Worm (Caenorhabditis elegans): ENCODE results near the gene R04A9.9.

DNA sequence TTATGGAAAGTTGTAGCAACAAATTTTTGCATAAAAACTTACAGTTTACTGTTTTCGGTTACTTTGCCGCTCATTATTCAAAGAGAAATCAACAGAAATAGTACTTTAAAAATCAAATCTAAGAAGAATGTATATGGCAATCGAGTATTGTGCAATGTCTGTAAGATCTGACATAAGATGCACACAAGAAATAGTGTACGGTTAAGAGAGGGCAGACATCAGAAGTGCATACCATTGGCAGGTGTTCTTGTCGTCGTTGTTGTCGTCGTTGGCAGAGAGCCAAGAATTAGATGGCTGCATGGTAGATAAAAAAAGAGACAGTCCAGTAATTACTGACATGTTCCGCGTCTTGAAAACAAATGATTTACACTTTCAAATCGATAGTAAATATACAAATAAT is 4.3 kb upstream of the R04A9.9 start, which contains the start of gene R04A9.7:
- TF ChIP-seq ama-1 (optimal IDR thresholded peaks at IDR 0.05) (no peak), fos-1 (tag; optimal IDR thresholded peaks at IDR 0.05) (no peak), unc-62 (GFP tag; optimal IDR thresholded peaks at IDR 0.05) (no peak), C34F6.9 (tag; optimal IDR thresholded peaks at IDR 0.05) (no peak), lsy-2 (tag; optimal IDR thresholded peaks at IDR 0.05) (no peak), nhr-10 (tag; optimal IDR thresholded peaks at IDR 0.05) (no peak), alr-1 (tag; optimal IDR thresholded peaks at IDR 0.05) (no peak), nhr-11 (tag; optimal IDR thresholded peaks at IDR 0.05) (no peak), skn-1 (tag; optimal IDR thresholded peaks at IDR 0.05) (no peak), nhr-237 (tag; optimal IDR thresholded peaks at IDR 0.05) (no peak), nhr-77 (tag; optimal IDR thresholded peaks at IDR 0.05) (no peak), ztf-11 (tag; optimal IDR thresholded peaks at IDR 0.05) (no peak), ZK546.5 (tag; optimal IDR thresholded peaks at IDR 0.05) (no peak)

All from whole organism, L2 larva.